Worm (Caenorhabditis elegans): ENCODE data around the gene snb-5.

DNA sequence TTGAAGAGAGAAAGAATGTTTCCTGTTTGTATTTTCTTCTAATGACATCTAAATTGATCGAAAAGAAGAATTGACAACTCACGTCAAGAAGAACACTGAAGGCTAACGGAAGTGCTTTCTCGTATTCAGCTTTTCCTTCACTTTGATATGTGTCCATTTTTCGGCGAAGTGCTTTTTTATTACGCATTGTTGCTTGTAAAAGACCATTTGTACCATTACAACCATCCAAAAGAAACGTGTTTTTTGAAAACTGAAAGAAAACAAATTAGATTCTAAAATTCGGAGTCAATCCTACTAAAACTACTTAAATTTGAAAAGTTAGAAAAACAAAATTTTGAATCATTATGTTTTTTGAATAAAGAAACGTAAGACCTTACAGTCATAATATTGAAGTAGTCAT lies 3.8 kb upstream of the snb-5 start:
- no peak for TF ChIP-seq hlh-26 (GFP tag; conservative IDR thresholded peaks at IDR 0.05)
- TF ChIP-seq ztf-25 (GFP tag; IDR thresholded peaks at IDR 0.05), result no peak
- no peak for TF ChIP-seq somi-1 (GFP tag; optimal IDR thresholded peaks at IDR 0.05)
- no peak for TF ChIP-seq ztf-6 (GFP tag; IDR thresholded peaks at IDR 0.05)
- TF ChIP-seq ceh-79 (tag; optimal IDR thresholded peaks at IDR 0.05), result no peak
- no peak for TF ChIP-seq snpc-4 (GFP tag; optimal IDR thresholded peaks at IDR 0.05)
- no peak for TF ChIP-seq snpc-4 (tag; optimal IDR thresholded peaks at IDR 0.05)
- TF ChIP-seq F37B4.10 (GFP tag; IDR thresholded peaks at IDR 0.05), result no peak
- no peak for TF ChIP-seq rcor-1 (GFP tag; IDR thresholded peaks at IDR 0.05)
